Fruit fly (Drosophila melanogaster): Measurements from ENCODE around the gene CG5478.

dm6 chr3R:15925939-15926338, 7.6 kb downstream of the CG5478 start:
- TF ChIP-seq Hr96 (GFP tag; optimal IDR thresholded peaks at IDR 0.05): no peak
- no peak for TF ChIP-seq Mnt (GFP tag; optimal IDR thresholded peaks at IDR 0.05)
- TF ChIP-seq Clk (GFP tag; optimal IDR thresholded peaks at IDR 0.05): no peak
